Fruit fly (Drosophila melanogaster) Kc167 (cell line): ENCODE data around the gene Ir94d.

Experiments
- Sin3A ChIP-seq: fragments of >200 bp; optimal IDR thresholded peaks from 2 replicates; lab custom pipeline; 2018; ENCODE audit warnings: missing external identifiers
- h ChIP-seq: fragments of >200 bp; optimal IDR thresholded peaks from 3 replicates; lab custom pipeline; 2018; ENCODE audit warnings: missing external identifiers
- psq ChIP-seq: fragments of >200 bp; optimal IDR thresholded peaks from 2 replicates; lab custom pipeline; 2017; ENCODE audit warnings: missing external identifiers

dm6 chr3R:23398979-23399378 is 3.6 kb upstream of the Ir94d start:
- no peak for TF ChIP-seq Sin3A (lab: Kevin White, UChicago)
- no peak for TF ChIP-seq psq (lab: Kevin White, UChicago)
- TF ChIP-seq h (lab: Kevin White, UChicago), result no peak
